Fruit fly (Drosophila melanogaster) Kc167 (cell line): ENCODE data around the gene CG4820.

Source experiments
- Sin3A ChIP-seq: fragments of >200 bp; optimal IDR thresholded peaks from 2 replicates; lab custom pipeline; 2018; ENCODE audit warnings: missing external identifiers
- insv ChIP-seq: fragments of >200 bp; optimal IDR thresholded peaks from 3 replicates; lab custom pipeline; 2018; ENCODE audit warnings: missing external identifiers

DNA sequence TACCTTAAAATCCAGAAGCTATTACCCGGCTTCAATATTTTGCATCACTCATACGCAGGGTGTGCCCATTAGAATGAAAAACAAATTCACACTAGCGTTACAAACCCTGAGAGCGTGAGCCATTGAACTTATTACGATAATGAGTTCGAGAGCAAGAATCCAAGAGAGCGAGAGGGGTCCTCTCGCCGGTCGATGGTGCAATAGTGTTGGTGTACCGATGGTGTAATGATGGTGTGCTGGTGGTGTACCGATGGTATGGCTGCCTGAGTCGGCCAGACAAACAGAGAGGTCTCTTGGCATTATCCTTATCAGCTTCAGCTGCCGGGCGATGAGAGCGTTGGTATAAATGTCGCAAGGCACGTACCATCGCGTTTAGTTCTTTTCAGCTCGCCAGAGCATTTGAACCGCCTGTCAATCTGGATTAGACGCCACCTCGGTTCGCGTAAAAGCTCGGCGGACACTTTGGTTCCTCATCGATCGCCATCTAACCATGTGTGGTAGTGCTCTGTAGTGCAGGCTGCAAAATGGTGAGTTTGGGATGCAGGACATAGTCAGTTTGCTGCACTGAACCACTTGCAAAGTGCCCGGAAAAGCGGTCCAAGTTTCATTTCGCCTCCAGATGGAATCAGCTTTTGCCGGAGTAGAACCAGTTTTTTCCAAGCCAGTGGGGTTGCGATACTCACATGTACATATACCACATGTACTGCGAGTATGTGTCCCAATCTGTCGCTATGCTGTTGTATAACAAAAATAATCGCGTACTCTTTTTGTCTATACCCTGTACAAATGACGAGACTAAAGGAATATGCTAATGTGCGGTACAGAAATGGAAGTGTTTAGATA is 16.1 kb upstream of the CG4820 start:
- TF ChIP-seq insv (no peak), Sin3A (lab: Kevin White, UChicago) (no peak)
